Worm (Caenorhabditis elegans) whole organism, mixed stage, embryonic: Measurements from ENCODE around the gene tbc-19.

ENCODE experiments used
- M03D4.4 ChIP-seq: sonication (generic microtip); optimal IDR thresholded peaks from 2 replicates; lab custom pipeline; 2017; ENCODE audit warnings: mild to moderate bottlenecking, missing genetic modification characterization, missing compliant biosample characterization
- bed-3 ChIP-seq: fragments of 200-800 bp; sonication (Bioruptor generic); optimal IDR thresholded peaks from 3 replicates; lab custom pipeline; 2018; ENCODE audit warnings: mild to moderate bottlenecking, missing genetic modification characterization, moderate library complexity, missing compliant biosample characterization
- blmp-1 ChIP-seq: fragments of 150-350 bp; optimal IDR thresholded peaks from 2 replicates; lab custom pipeline; 2014; ENCODE audit warnings: missing biosample characterization, missing genetic modification characterization
- ceh-39 ChIP-seq: fragments of 150-350 bp; optimal IDR thresholded peaks from 2 replicates; lab custom pipeline; 2014; ENCODE audit warnings: missing biosample characterization, missing genetic modification characterization
- ceh-43 ChIP-seq: fragments of 200-800 bp; sonication (Bioruptor generic); optimal IDR thresholded peaks from 2 replicates; lab custom pipeline; 2018; ENCODE audit warnings: mild to moderate bottlenecking, missing genetic modification characterization, moderate library complexity, missing compliant biosample characterization
- ceh-83 ChIP-seq: fragments of 200-800 bp; sonication (Bioruptor generic); optimal IDR thresholded peaks from 2 replicates; lab custom pipeline; 2018; ENCODE audit warnings: mild to moderate bottlenecking, missing genetic modification characterization, missing compliant biosample characterization
- ces-1 ChIP-seq: fragments of 150-350 bp; optimal IDR thresholded peaks from 2 replicates; lab custom pipeline; 2014; ENCODE audit warnings: missing biosample characterization, missing genetic modification reagents, missing genetic modification characterization
- drap-1 ChIP-seq: fragments of 200-800 bp; sonication (Bioruptor generic); optimal IDR thresholded peaks from 3 replicates; lab custom pipeline; 2018; ENCODE audit warnings: mild to moderate bottlenecking, missing genetic modification characterization, missing compliant biosample characterization
- elt-1 ChIP-seq: sonication (generic microtip); optimal IDR thresholded peaks from 2 replicates; lab custom pipeline; 2017; ENCODE audit warnings: missing genetic modification characterization, mild to moderate bottlenecking, missing compliant biosample characterization, antibody characterized with exemption, moderate library complexity, borderline replicate concordance; ENCODE audit not compliant: insufficient read depth
- elt-3 ChIP-seq: fragments of 150-350 bp; optimal IDR thresholded peaks from 2 replicates; lab custom pipeline; 2014; ENCODE audit warnings: missing biosample characterization, missing genetic modification characterization
- flh-1 ChIP-seq: fragments of 200-800 bp; sonication (Bioruptor generic); optimal IDR thresholded peaks from 2 replicates; lab custom pipeline; 2018; ENCODE audit warnings: mild to moderate bottlenecking, missing genetic modification characterization, moderate library complexity, missing compliant biosample characterization
- ham-2 ChIP-seq: fragments of 200-800 bp; sonication (Bioruptor generic); optimal IDR thresholded peaks from 2 replicates; lab custom pipeline; 2018; ENCODE audit warnings: mild to moderate bottlenecking, missing genetic modification characterization, missing compliant biosample characterization
- hlh-1 ChIP-seq: fragments of 150-350 bp; optimal IDR thresholded peaks from 2 replicates; lab custom pipeline; 2014; ENCODE audit warnings: missing biosample characterization, missing genetic modification reagents, missing genetic modification characterization
- lin-13 ChIP-seq: fragments of 150-350 bp; optimal IDR thresholded peaks from 2 replicates; lab custom pipeline; 2014; ENCODE audit warnings: missing biosample characterization, missing genetic modification characterization
- lin-32 ChIP-seq: fragments of 200-800 bp; sonication (Bioruptor generic); optimal IDR thresholded peaks from 2 replicates; lab custom pipeline; 2018; ENCODE audit warnings: mild to moderate bottlenecking, missing genetic modification characterization, missing compliant biosample characterization
- lsy-2 ChIP-seq: fragments of 150-350 bp; optimal IDR thresholded peaks from 2 replicates; lab custom pipeline; 2014; ENCODE audit warnings: missing biosample characterization, missing genetic modification characterization
- mab-5 ChIP-seq: fragments of 150-350 bp; optimal IDR thresholded peaks from 2 replicates; lab custom pipeline; 2014; ENCODE audit warnings: missing biosample characterization, missing genetic modification characterization
- mep-1 ChIP-seq: fragments of 150-350 bp; optimal IDR thresholded peaks from 2 replicates; lab custom pipeline; 2017; ENCODE audit warnings: missing biosample characterization, missing genetic modification reagents, missing genetic modification characterization, inconsistent platforms
- mls-2 ChIP-seq: sonication (generic microtip); optimal IDR thresholded peaks from 2 replicates; lab custom pipeline; 2016; ENCODE audit warnings: mild to moderate bottlenecking, missing genetic modification characterization, moderate library complexity, missing compliant biosample characterization
- nhr-12 ChIP-seq: fragments of 150-350 bp; optimal IDR thresholded peaks from 2 replicates; lab custom pipeline; 2014; ENCODE audit warnings: missing biosample characterization, missing genetic modification characterization
- nhr-2 ChIP-seq: fragments of 150-350 bp; optimal IDR thresholded peaks from 2 replicates; lab custom pipeline; 2014; ENCODE audit warnings: missing biosample characterization, missing genetic modification characterization
- nhr-237 ChIP-seq: fragments of 150-350 bp; optimal IDR thresholded peaks from 2 replicates; lab custom pipeline; 2014; ENCODE audit warnings: missing biosample characterization, missing genetic modification characterization
- nhr-76 ChIP-seq: sonication (generic microtip); optimal IDR thresholded peaks from 2 replicates; lab custom pipeline; 2017; ENCODE audit warnings: missing biosample characterization, missing genetic modification characterization
- pha-4 ChIP-seq: fragments of 150-350 bp; optimal IDR thresholded peaks from 2 replicates; lab custom pipeline; 2018; ENCODE audit warnings: missing biosample characterization, missing genetic modification reagents, missing genetic modification characterization
- sem-2 ChIP-seq: fragments of 200-800 bp; sonication (Bioruptor generic); optimal IDR thresholded peaks from 2 replicates; lab custom pipeline; 2018; ENCODE audit warnings: mild to moderate bottlenecking, missing genetic modification characterization, missing compliant biosample characterization
- snpc-4 ChIP-seq: fragments of 150-350 bp; optimal IDR thresholded peaks from 2 replicates; lab custom pipeline; 2014; ENCODE audit warnings: missing biosample characterization, missing genetic modification characterization
- sptf-1 ChIP-seq: sonication (generic microtip); optimal IDR thresholded peaks from 2 replicates; lab custom pipeline; 2017; ENCODE audit warnings: mild to moderate bottlenecking, missing genetic modification characterization, moderate library complexity, missing compliant biosample characterization
- unc-120 ChIP-seq: sonication (generic microtip); optimal IDR thresholded peaks from 2 replicates; lab custom pipeline; 2017; ENCODE audit warnings: missing genetic modification characterization, missing compliant biosample characterization; ENCODE audit not compliant: poor library complexity, severe bottlenecking
- unc-39 ChIP-seq: fragments of 150-350 bp; optimal IDR thresholded peaks from 2 replicates; lab custom pipeline; 2014; ENCODE audit warnings: missing biosample characterization, missing genetic modification characterization
- unc-62 ChIP-seq: fragments of 150-350 bp; optimal IDR thresholded peaks from 2 replicates; lab custom pipeline; 2014; ENCODE audit warnings: missing biosample characterization, missing genetic modification reagents, missing genetic modification characterization

Gene tbc-19

DNA sequence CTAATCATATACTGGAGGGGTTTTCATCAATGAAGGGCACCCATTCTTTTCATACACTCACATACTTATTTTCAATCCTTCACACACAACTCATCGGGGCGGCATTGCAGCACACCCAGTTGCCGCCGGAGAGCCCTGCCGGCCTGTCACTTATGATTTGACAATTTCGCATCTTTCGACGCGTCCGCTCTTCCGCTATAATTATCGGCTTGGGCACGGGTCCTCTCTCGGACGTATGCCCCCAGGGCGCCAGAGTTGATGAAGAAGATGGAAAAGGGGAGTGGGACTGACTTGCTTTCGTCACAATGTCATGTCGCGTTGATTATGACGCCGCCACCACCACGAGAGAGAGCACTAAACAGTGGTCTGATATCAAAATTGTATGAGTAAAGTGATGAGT lies 32.0 kb upstream of the tbc-19 start:
- TF ChIP-seq hlh-1 (tag; lab: Kevin White, UChicago) (no peak), unc-39 (no peak), ceh-83 (GFP tag; lab: Kevin White, UChicago) (no peak), nhr-2 (tag; lab: Kevin White, UChicago) (no peak), unc-120 (tag; lab: Kevin White, UChicago) (peak; percentile 46), unc-62 (GFP tag; lab: Kevin White, UChicago) (peak; percentile 46), drap-1 (GFP tag; lab: Kevin White, UChicago) (no peak), mab-5 (tag; lab: Kevin White, UChicago) (no peak), ces-1 (GFP tag; lab: Kevin White, UChicago) (no peak), lin-32 (GFP tag; lab: Kevin White, UChicago) (no peak), ceh-43 (GFP tag; lab: Kevin White, UChicago) (no peak), pha-4 (tag; lab: Kevin White, UChicago) (no peak)
- TF ChIP-seq, all 35 proteins: peak for 2

DNA sequence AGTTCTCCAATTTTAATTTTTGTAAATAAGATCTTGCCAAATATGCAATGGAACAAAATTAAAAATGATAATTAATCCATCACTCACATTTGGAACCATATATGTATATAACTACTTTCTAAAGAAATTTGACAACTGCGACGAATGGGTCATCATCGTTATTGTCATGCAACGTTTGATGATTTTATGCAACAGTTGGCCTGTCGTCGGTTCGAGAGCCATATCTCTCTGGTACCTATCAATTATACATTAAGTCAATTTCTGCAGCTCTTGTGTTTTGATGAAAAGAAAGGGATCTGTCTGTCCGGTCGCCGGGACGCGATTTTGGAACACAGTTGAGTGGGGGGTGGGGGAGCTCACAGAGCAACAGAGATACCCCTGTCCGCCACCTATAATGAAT lies 27.0 kb upstream of the tbc-19 start:
- TF ChIP-seq snpc-4 (tag; lab: Kevin White, UChicago) (no peak), hlh-1 (tag; lab: Kevin White, UChicago) (peak; percentile 67), mls-2 (tag; lab: Kevin White, UChicago) (no peak), pha-4 (tag; lab: Kevin White, UChicago) (no peak), unc-62 (GFP tag; lab: Kevin White, UChicago) (peak; percentile 78)
- TF ChIP-seq, all 35 proteins: peak for 2

ce11 chrX:14033494-14033893 lies 21.2 kb upstream of the tbc-19 start, which contains the start of gene arrd-25:
Gene arrd-25, plus strand, starts transcription at chrX:14033794.
- TF ChIP-seq pha-4 (tag; lab: Kevin White, UChicago) (no peak), ceh-43 (GFP tag; lab: Kevin White, UChicago) (no peak), lin-32 (GFP tag; lab: Kevin White, UChicago) (no peak), lin-13 (tag; lab: Kevin White, UChicago) (no peak), bed-3 (GFP tag; lab: Kevin White, UChicago) (no peak), flh-1 (GFP tag; lab: Kevin White, UChicago) (no peak), mls-2 (tag; lab: Kevin White, UChicago) (no peak), sem-2 (no peak), lsy-2 (tag; lab: Kevin White, UChicago) (no peak), ham-2 (GFP tag; lab: Kevin White, UChicago) (no peak), unc-120 (tag; lab: Kevin White, UChicago) (no peak), elt-1 (tag; lab: Kevin White, UChicago) (no peak)
- TF ChIP-seq, all 35 proteins: peak for 0

- TF ChIP-seq hlh-1 (tag; lab: Kevin White, UChicago) (no peak), mep-1 (tag; lab: Kevin White, UChicago) (no peak), drap-1 (GFP tag; lab: Kevin White, UChicago) (no peak), nhr-76 (no peak), snpc-4 (tag; lab: Kevin White, UChicago) (no peak), nhr-237 (no peak), blmp-1 (no peak), bed-3 (GFP tag; lab: Kevin White, UChicago) (no peak), lin-13 (tag; lab: Kevin White, UChicago) (no peak), nhr-2 (tag; lab: Kevin White, UChicago) (no peak), nhr-12 (tag; lab: Kevin White, UChicago) (no peak), ceh-83 (GFP tag; lab: Kevin White, UChicago) (no peak), ceh-43 (GFP tag; lab: Kevin White, UChicago) (no peak), flh-1 (GFP tag; lab: Kevin White, UChicago) (no peak), ceh-39 (tag; lab: Kevin White, UChicago) (no peak), M03D4.4 (no peak), elt-1 (tag; lab: Kevin White, UChicago) (no peak), ham-2 (GFP tag; lab: Kevin White, UChicago) (no peak), sptf-1 (no peak), lin-32 (GFP tag; lab: Kevin White, UChicago) (no peak)
Observed at ce11 chrX:14030524-14030923, 18.2 kb upstream of the tbc-19 start.

- no peak for TF ChIP-seq nhr-12 (tag; lab: Kevin White, UChicago)
- no peak for TF ChIP-seq elt-3 (tag; lab: Kevin White, UChicago)
- no peak for TF ChIP-seq ham-2 (GFP tag; lab: Kevin White, UChicago)
- TF ChIP-seq ces-1 (GFP tag; lab: Kevin White, UChicago) = peak; percentile 82
Observed at ce11 chrX:14029872-14030271, 17.6 kb upstream of the tbc-19 start.
